Fruit fly (Drosophila melanogaster): ENCODE measurements around the gene CG5946.
A peak's percentile ranks its signal among the peaks of the same experiment; 100 is the strongest.

The CG5946 gene

dm6 chr3L:11822446-11823334 lies 615 bp upstream of the CG5946 start, which contains the start of gene RpL10Ab (continued):
- peak; percentile 10 for TF ChIP-seq CG15601 (tag; optimal IDR thresholded peaks at IDR 0.05)
- no peak for TF ChIP-seq chn (GFP tag; optimal IDR thresholded peaks at IDR 0.05)
- peak; percentile 33 for TF ChIP-seq CG33213 (GFP tag; optimal IDR thresholded peaks at IDR 0.05)
- peak; percentile 70 for TF ChIP-seq Fer3 (tag; optimal IDR thresholded peaks at IDR 0.05)
- TF ChIP-seq gsb-n (tag; optimal IDR thresholded peaks at IDR 0.05) = peak; percentile 56
- peak; percentile 61 for TF ChIP-seq H2.0 (GFP tag; IDR thresholded peaks at IDR 0.05)
- peak; percentile 70 for TF ChIP-seq CG13287 (GFP tag; IDR thresholded peaks at IDR 0.05; ENCODE audit: partially characterized antibody)
- peak; percentile 77 for TF ChIP-seq CG10147 (GFP tag; optimal IDR thresholded peaks at IDR 0.05)
- peak; percentile 47 for TF ChIP-seq Bteb2 (GFP tag; optimal IDR thresholded peaks at IDR 0.05)
- peak; percentile 90 for TF ChIP-seq CG16813 (GFP tag; IDR thresholded peaks at IDR 0.05; ENCODE audit: partially characterized antibody)
- no peak for TF ChIP-seq tll (GFP tag; optimal IDR thresholded peaks at IDR 0.05)
- TF ChIP-seq ranshi (GFP tag; IDR thresholded peaks at IDR 0.05) = peak; percentile 74; the same call in 1 of the 2 replicates
- TF ChIP-seq BtbVII (GFP tag; optimal IDR thresholded peaks at IDR 0.05) = peak; percentile 68
- TF ChIP-seq croc (GFP tag; conservative IDR thresholded peaks at IDR 0.05) = peak; percentile 53; the same call in 2 of the 3 replicates
- no peak for TF ChIP-seq CG3065 (GFP tag; optimal IDR thresholded peaks at IDR 0.05)
- peak; percentile 83 for TF ChIP-seq CG11504 (tag; optimal IDR thresholded peaks at IDR 0.05)
- TF ChIP-seq kah (GFP tag; optimal IDR thresholded peaks at IDR 0.05) = peak; percentile 13
- TF ChIP-seq Lim3 (GFP tag; IDR thresholded peaks at IDR 0.05) = no peak
- peak; percentile 34 for TF ChIP-seq slou (GFP tag; optimal IDR thresholded peaks at IDR 0.05)
- peak; percentile 4 to 38 for TF ChIP-seq Hr51 (GFP tag; optimal IDR thresholded peaks at IDR 0.05)
- TF ChIP-seq CG12391 (tag; optimal IDR thresholded peaks at IDR 0.05) = peak; percentile 45
- peak; percentile 31 for TF ChIP-seq slp2 (GFP tag; optimal IDR thresholded peaks at IDR 0.05)
- TF ChIP-seq unpg (GFP tag; optimal IDR thresholded peaks at IDR 0.05) = peak; percentile 53
- peak; percentile 64; the same call in 2 of the 4 replicates for TF ChIP-seq Gug (GFP tag; IDR thresholded peaks at IDR 0.05)
- TF ChIP-seq Ada2b (GFP tag; IDR thresholded peaks at IDR 0.05) = peak; percentile 38; the same call in 1 of the 2 replicates
- TF ChIP-seq stwl (tag; optimal IDR thresholded peaks at IDR 0.05) = peak; percentile 5
- TF ChIP-seq stc (GFP tag; IDR thresholded peaks at IDR 0.05) = no peak; the same call in 1 of the 2 replicates
- TF ChIP-seq CG13624 (GFP tag; optimal IDR thresholded peaks at IDR 0.05) = peak; percentile 51
- no peak for TF ChIP-seq ro (GFP tag; IDR thresholded peaks at IDR 0.05)
- TF ChIP-seq HLH3B (GFP tag; IDR thresholded peaks at IDR 0.05) = peak; percentile 56
- TF ChIP-seq tap (tag; optimal IDR thresholded peaks at IDR 0.05) = no peak
- peak; percentile 78 for TF ChIP-seq Dref (GFP tag; IDR thresholded peaks at IDR 0.05)
- peak; percentile 33 for TF ChIP-seq CG18011 (GFP tag; optimal IDR thresholded peaks at IDR 0.05)
- TF ChIP-seq sna (GFP tag; IDR thresholded peaks at IDR 0.05; ENCODE audit: partially characterized antibody) = peak; percentile 19; the same call in 1 of the 2 replicates
- TF ChIP-seq CG32767 (GFP tag; IDR thresholded peaks at IDR 0.05) = no peak; the same call in 1 of the 2 replicates
- peak; percentile 86; the same call in 2 of the 3 replicates for TF ChIP-seq mld (GFP tag; IDR thresholded peaks at IDR 0.05; ENCODE audit: partially characterized antibody)
- TF ChIP-seq CG8944 (GFP tag; optimal IDR thresholded peaks at IDR 0.05) = no peak
- TF ChIP-seq CG3838 (GFP tag; optimal IDR thresholded peaks at IDR 0.05) = no peak
- TF ChIP-seq CG3726 (GFP tag; IDR thresholded peaks at IDR 0.05) = 0 out of 3 replicates have a peak, but pooled peaks have one; percentile 27
- peak; percentile 85 for TF ChIP-seq CG17361 (GFP tag; IDR thresholded peaks at IDR 0.05)
- TF ChIP-seq fd64A (GFP tag; optimal IDR thresholded peaks at IDR 0.05) = peak; percentile 38
- peak; percentile 49 for TF ChIP-seq D19B (GFP tag; optimal IDR thresholded peaks at IDR 0.05)
- TF ChIP-seq tin (GFP tag; optimal IDR thresholded peaks at IDR 0.05) = peak; percentile 26
- peak; percentile 72 for TF ChIP-seq CG18262 (tag; optimal IDR thresholded peaks at IDR 0.05)
- TF ChIP-seq lmd (GFP tag; IDR thresholded peaks at IDR 0.05) = peak; percentile 71
- TF ChIP-seq CG10274 (GFP tag; optimal IDR thresholded peaks at IDR 0.05) = peak; percentile 32
- TF ChIP-seq Ravus (GFP tag; IDR thresholded peaks at IDR 0.05) = no peak
- TF ChIP-seq CG4328 (GFP tag; optimal IDR thresholded peaks at IDR 0.05) = peak; percentile 63

Data from whole organism, embryonic.